Fruit fly (Drosophila melanogaster): ENCODE data around the gene CG14109.

Gene CG14109

DNA sequence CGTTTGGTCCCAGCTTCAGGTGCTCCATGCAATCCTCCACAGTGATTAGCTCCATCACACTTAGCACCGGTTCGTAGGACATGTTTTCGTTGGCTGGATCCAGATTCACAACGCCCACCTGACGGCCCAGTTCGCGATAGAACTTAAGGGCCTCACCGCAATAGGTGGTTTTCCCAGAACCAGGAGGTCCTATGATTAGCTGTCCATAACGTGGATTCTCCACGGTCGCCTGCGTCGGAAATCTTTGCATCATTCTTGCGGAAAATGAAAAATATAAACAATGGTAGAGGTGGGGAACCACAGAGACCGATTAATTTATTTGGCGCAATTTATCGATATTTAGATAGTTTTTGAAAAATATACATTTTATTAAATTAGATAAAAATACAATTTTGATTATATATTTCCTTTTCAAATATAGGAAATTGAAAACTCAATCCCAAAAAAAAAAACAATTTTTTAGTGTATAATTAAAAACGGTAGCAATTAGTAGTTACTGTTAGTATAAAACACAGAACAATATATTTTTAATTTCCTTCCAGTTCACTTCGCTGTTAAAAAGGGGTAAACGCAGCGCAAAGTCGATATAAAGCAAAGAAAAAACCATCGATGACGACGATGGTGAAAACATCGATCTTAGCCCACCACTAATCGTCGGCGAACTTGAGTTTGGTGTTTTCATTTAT lies 28.4 kb upstream of the CG14109 start, which contains the start of the genes CG10222 and flr (continued):
- no peak for TF ChIP-seq fd96Cb (tag; optimal IDR thresholded peaks at IDR 0.05)
- TF ChIP-seq tap (tag; optimal IDR thresholded peaks at IDR 0.05): no peak
- no peak for TF ChIP-seq Usf (GFP tag; optimal IDR thresholded peaks at IDR 0.05)
- TF ChIP-seq CG15514 (GFP tag; optimal IDR thresholded peaks at IDR 0.05): peak; percentile 40
- TF ChIP-seq Hr78 (GFP tag; optimal IDR thresholded peaks at IDR 0.05): no peak
- TF ChIP-seq Dip3 (GFP tag; optimal IDR thresholded peaks at IDR 0.05): no peak
- TF ChIP-seq CkIIα-i1 (GFP tag; IDR thresholded peaks at IDR 0.05): no peak
- no peak for TF ChIP-seq Jarid2 (GFP tag; optimal IDR thresholded peaks at IDR 0.05)
- peak; percentile 70 for TF ChIP-seq Bgb (GFP tag; IDR thresholded peaks at IDR 0.05; ENCODE audit: partially characterized antibody)
- TF ChIP-seq Fer3 (tag; optimal IDR thresholded peaks at IDR 0.05): no peak
- TF ChIP-seq Lhr (GFP tag; optimal IDR thresholded peaks at IDR 0.05): peak; percentile 9
- TF ChIP-seq sna (GFP tag; IDR thresholded peaks at IDR 0.05; ENCODE audit: partially characterized antibody): 0 out of 2 replicates have a peak, but pooled peaks have one; percentile 51
- TF ChIP-seq Oaz (GFP tag; IDR thresholded peaks at IDR 0.05): no peak
- peak; percentile 86 for TF ChIP-seq Sry-δ (GFP tag; optimal IDR thresholded peaks at IDR 0.05)
- TF ChIP-seq CG34224 (GFP tag; IDR thresholded peaks at IDR 0.05; ENCODE audit: partially characterized antibody): peak; percentile 58; the same call in 2 of the 3 replicates
- no peak for TF ChIP-seq CG4854 (GFP tag; optimal IDR thresholded peaks at IDR 0.05)
- TF ChIP-seq Myb (GFP tag; optimal IDR thresholded peaks at IDR 0.05): no peak
- TF ChIP-seq CG7786 (GFP tag; optimal IDR thresholded peaks at IDR 0.05): no peak
- TF ChIP-seq HmgZ (tag; optimal IDR thresholded peaks at IDR 0.05): no peak
- peak; percentile 34 for TF ChIP-seq lilli (GFP tag; optimal IDR thresholded peaks at IDR 0.05)
- no peak for TF ChIP-seq CG11560 (tag; IDR thresholded peaks at IDR 0.05)
- TF ChIP-seq ERR (GFP tag; optimal IDR thresholded peaks at IDR 0.05): no peak
- no peak for TF ChIP-seq Spps (tag; optimal IDR thresholded peaks at IDR 0.05)
- TF ChIP-seq Med (GFP tag): no peak
- peak; percentile 45; the same call in 1 of the 3 replicates for TF ChIP-seq CG17361 (GFP tag; IDR thresholded peaks at IDR 0.05)
- TF ChIP-seq CG11093 (GFP tag; IDR thresholded peaks at IDR 0.05): no peak
- TF ChIP-seq sim (GFP tag; IDR thresholded peaks at IDR 0.05): no peak
- TF ChIP-seq Eip74EF (GFP tag; optimal IDR thresholded peaks at IDR 0.05): no peak
- no peak for TF ChIP-seq btn (GFP tag; optimal IDR thresholded peaks at IDR 0.05)
- no peak for TF ChIP-seq CG11723 (GFP tag; optimal IDR thresholded peaks at IDR 0.05)
- peak; percentile 80 for TF ChIP-seq E2f2 (GFP tag; IDR thresholded peaks at IDR 0.05)
- TF ChIP-seq CG43689 (GFP tag; IDR thresholded peaks at IDR 0.05): no peak
- no peak for TF ChIP-seq fd3F (GFP tag; optimal IDR thresholded peaks at IDR 0.05)

DNA sequence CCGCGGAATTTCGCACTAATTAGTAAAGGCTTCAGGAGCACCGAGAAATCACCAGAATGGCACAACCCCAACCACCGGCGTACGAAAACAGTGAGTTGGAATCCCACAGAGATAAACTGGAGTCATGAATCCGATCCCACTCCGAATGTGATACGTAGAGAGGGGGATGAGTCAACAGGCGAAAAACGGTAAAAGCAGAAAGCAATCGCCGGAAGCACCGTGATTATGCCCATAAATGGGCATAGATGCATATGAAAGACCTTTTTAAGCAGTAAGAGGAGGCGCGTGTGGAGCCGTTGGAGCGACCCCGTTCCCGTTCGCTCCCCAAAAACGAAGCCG lies 27.9 kb upstream of the CG14109 start:
- TF ChIP-seq hkb (optimal IDR thresholded peaks at IDR 0.05): no peak
- 0 out of 2 replicates have a peak, but pooled peaks have one; percentile 9 for TF ChIP-seq hkb (GFP tag; IDR thresholded peaks at IDR 0.05)
- TF ChIP-seq Sry-δ (GFP tag; optimal IDR thresholded peaks at IDR 0.05): peak; percentile 20
- peak; percentile 25; the same call in 1 of the 2 replicates for TF ChIP-seq MBD-R2 (GFP tag; IDR thresholded peaks at IDR 0.05)
- TF ChIP-seq CG16779 (GFP tag; IDR thresholded peaks at IDR 0.05): no peak
- no peak for TF ChIP-seq Nf-YA (GFP tag; IDR thresholded peaks at IDR 0.05)
- TF ChIP-seq ken (GFP tag; IDR thresholded peaks at IDR 0.05): 0 out of 3 replicates have a peak, but pooled peaks have one; percentile 20
- peak; percentile 15 for TF ChIP-seq scrt (GFP tag; optimal IDR thresholded peaks at IDR 0.05)
- peak; percentile 22; the same call in 1 of the 2 replicates for TF ChIP-seq chm (GFP tag; IDR thresholded peaks at IDR 0.05)
- no peak for TF ChIP-seq CG2889 (GFP tag; IDR thresholded peaks at IDR 0.05)
- no peak for TF ChIP-seq klu (GFP tag; IDR thresholded peaks at IDR 0.05)
- TF ChIP-seq CG34422 (GFP tag; IDR thresholded peaks at IDR 0.05): peak; percentile 22; the same call in 1 of the 3 replicates
- 0 out of 2 replicates have a peak, but pooled peaks have one; percentile 0 for TF ChIP-seq hbn (GFP tag; IDR thresholded peaks at IDR 0.05; ENCODE audit: partially characterized antibody)
- 0 out of 3 replicates have a peak, but pooled peaks have one; percentile 3 for TF ChIP-seq HLH4C (GFP tag; IDR thresholded peaks at IDR 0.05; ENCODE audit: partially characterized antibody)
- no peak for TF ChIP-seq lab (GFP tag; optimal IDR thresholded peaks at IDR 0.05)
- TF ChIP-seq CG15269 (tag; optimal IDR thresholded peaks at IDR 0.05): no peak
- TF ChIP-seq mld (GFP tag; IDR thresholded peaks at IDR 0.05; ENCODE audit: partially characterized antibody): 0 out of 3 replicates have a peak, but pooled peaks have one; percentile 4
- no peak for TF ChIP-seq CG31224 (GFP tag; IDR thresholded peaks at IDR 0.05)
- TF ChIP-seq eyg (GFP tag; optimal IDR thresholded peaks at IDR 0.05): no peak
